Worm (Caenorhabditis elegans): Measurements from ENCODE around the gene irld-6.

The irld-6 gene

DNA sequence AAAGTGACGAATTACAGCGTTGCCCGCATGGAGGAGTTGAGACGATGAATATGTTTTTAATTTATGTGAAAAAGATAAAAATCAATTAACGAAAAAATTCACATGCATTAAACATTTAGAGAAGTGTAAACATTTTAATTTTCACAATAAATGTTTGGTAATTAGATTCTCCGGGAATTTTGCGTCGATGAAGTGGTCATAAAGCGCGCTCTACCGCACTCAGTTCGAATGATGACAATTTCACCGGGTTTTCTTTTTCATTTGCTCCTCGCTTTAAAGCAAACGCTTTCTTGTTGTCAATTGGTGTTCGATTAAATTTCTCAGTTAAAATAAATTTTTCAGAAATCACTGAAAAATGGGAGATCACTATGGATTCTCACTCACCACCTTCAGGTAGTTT lies 13.4 kb upstream of the irld-6 start, which contains the start of the genes D1054.1 and pas-2:
D1054.1 (minus strand) TSS at position 192 of the 400 bp plus-strand sequence.
pas-2 (plus strand) TSS at position 343 of the 400 bp plus-strand sequence.
- TF ChIP-seq W03F9.2 (tag; optimal IDR thresholded peaks at IDR 0.05) (peak; percentile 48), him-1 (tag; optimal IDR thresholded peaks at IDR 0.05) (no peak)

DNA sequence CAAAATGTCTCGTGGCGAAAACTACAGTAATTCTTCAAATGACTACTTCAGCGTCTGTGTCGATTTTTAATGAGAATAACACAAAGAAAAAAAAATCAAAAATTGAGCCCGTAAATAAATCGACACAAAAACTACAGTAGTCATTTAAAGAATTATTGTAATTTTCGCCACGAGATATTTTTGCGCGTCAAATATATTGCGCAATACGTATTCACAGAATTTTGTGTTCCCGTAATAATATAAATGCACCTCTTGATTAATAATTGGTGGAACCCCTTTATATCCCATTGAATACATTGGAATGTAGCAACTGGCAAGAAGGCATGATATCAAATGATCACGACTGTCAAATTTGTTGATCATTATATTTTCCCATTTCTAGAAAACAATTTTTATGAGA lies 12.3 kb upstream of the irld-6 start:
- no peak for TF ChIP-seq dao-5 (tag; optimal IDR thresholded peaks at IDR 0.05)
- TF ChIP-seq W03F9.2 (tag; optimal IDR thresholded peaks at IDR 0.05) = no peak
- TF ChIP-seq him-1 (tag; optimal IDR thresholded peaks at IDR 0.05) = no peak

DNA sequence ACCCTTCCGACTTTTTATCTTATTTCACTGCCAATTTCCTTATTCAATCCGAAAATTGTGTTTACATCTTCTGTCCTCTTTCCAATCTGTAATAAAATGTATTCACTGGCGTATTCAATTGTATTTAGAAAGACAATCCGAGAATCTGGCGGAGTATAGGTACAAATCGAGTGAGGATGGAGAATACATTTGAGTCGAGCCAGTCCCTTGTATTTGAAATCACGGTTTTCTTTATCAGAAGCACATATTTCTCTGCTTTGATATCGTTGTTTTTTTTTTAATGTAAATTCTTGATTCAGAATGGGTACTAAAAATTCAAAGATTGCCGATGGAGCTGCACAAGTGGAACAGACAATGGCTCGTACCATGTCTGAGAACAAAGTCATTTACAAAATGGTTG lies 7.5 kb upstream of the irld-6 start, which contains the start of gene ocr-1:
ocr-1 (plus strand) TSS at position 301 of the 400 bp plus-strand sequence.
- TF ChIP-seq him-1 (tag; optimal IDR thresholded peaks at IDR 0.05) (no peak), W03F9.2 (tag; optimal IDR thresholded peaks at IDR 0.05) (no peak), dao-5 (tag; optimal IDR thresholded peaks at IDR 0.05) (no peak)

DNA sequence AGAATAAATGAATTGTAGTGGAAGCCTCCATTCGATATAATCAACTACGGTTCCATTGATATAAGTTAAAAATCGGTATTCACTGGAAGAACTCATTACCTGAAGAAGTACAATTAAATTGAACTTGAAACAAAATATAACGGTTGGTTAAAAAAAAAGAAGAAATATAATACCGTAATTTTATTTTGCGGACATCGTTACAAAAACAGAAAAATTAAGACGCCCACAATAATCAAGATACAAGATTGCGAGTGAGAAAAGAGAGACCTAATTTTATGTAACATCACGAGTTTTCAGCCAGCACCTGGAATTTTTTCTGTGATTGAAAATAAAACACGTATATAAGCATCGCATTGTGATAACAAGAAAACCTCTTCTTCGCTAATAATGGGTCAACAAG lies 6.1 kb upstream of the irld-6 start, which contains the start of gene sre-6:
sre-6 (minus strand) TSS at position 101 of the 400 bp plus-strand sequence.
- no peak for TF ChIP-seq W03F9.2 (tag; optimal IDR thresholded peaks at IDR 0.05)
- no peak for TF ChIP-seq dao-5 (tag; optimal IDR thresholded peaks at IDR 0.05)
- no peak for TF ChIP-seq him-1 (tag; optimal IDR thresholded peaks at IDR 0.05)

DNA sequence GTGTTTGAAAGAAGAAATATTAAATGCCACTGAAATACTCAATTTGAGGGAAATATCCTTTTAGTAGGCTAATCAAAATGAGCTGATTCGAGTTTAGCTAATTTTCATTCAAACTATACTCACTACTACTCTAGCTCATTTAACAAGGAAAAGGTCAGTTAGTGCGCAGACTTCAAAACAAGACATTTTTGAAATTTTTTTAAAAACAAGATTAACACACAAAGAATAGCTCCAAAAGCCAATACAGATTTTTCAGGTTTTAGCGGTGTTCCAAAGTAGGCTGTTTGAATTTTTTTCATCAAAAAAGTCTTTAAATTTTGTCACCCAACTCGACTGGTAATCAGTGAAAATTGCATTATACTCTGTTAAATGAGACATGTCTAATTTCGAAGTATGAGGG lies 4.2 kb upstream of the irld-6 start:
- TF ChIP-seq W03F9.2 (tag; optimal IDR thresholded peaks at IDR 0.05) (no peak), him-1 (tag; optimal IDR thresholded peaks at IDR 0.05) (no peak), dao-5 (tag; optimal IDR thresholded peaks at IDR 0.05) (no peak)

DNA sequence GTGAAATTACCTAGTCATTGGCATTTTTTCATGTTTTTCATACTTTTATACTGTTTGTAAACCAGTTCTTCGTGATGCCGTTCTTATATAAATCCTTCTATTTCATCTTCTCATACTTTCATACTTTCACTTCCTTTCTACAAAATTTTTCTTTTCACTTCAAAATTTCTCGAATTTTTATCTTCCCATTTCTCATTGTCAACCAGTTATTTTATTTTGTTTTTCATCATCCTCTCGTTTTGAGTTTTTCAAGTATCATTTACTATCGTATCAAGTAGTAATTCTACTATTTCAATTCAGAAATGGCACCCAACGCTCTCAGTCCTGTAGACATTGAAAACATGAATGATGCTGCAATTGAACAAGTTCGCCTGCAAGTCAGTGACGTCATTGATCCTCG lies 2.1 kb upstream of the irld-6 start, which contains the start of gene F28H7.8:
F28H7.8 (plus strand) TSS at position 301 of the 400 bp plus-strand sequence.
- no peak for TF ChIP-seq him-1 (tag; optimal IDR thresholded peaks at IDR 0.05)
- TF ChIP-seq W03F9.2 (tag; optimal IDR thresholded peaks at IDR 0.05) = no peak

DNA sequence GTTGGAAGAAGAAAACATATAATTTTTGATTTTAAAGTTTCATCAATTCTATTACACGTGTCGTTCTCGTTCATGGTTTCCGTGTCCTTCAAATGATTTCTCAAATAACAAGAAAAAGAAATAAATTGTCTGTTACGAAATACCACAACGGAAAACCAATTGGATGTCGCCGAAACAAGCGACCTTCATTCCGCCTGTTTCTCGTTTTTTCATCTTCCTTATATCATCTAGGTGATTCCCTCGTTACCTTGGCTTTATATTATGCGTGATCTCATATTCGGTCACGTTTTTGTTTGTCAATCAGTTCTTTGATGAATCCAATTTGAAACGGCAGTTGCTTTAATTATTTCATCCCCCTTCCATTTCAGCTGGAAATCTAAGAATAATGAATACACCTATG lies 530 bp upstream of the irld-6 start:
- TF ChIP-seq him-1 (tag; optimal IDR thresholded peaks at IDR 0.05) (no peak), dao-5 (tag; optimal IDR thresholded peaks at IDR 0.05) (no peak), W03F9.2 (tag; optimal IDR thresholded peaks at IDR 0.05) (no peak)

DNA sequence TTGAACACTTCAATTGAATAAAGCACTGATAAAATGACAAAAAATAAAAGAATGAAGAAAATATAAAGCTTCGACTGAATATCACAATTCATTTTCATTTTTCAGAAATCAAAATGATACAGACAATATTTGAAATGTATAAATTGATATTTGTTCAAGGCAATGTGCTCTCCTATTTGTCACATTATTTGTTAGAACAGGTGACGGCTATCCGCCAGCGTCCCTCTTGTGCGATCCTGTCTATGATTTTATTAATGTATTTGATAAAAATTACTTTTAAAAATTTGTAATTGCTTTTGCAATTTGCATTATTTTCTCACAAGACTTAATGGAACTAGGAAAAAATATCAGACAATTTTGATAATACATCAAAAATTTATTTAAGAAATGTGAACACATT lies 2.5 kb downstream of the irld-6 start, which contains the start of gene F28H7.7:
F28H7.7 (minus strand) TSS at position 101 of the 400 bp plus-strand sequence.
- no peak for TF ChIP-seq W03F9.2 (tag; optimal IDR thresholded peaks at IDR 0.05)
- no peak for TF ChIP-seq dao-5 (tag; optimal IDR thresholded peaks at IDR 0.05)
- TF ChIP-seq him-1 (tag; optimal IDR thresholded peaks at IDR 0.05) = no peak

DNA sequence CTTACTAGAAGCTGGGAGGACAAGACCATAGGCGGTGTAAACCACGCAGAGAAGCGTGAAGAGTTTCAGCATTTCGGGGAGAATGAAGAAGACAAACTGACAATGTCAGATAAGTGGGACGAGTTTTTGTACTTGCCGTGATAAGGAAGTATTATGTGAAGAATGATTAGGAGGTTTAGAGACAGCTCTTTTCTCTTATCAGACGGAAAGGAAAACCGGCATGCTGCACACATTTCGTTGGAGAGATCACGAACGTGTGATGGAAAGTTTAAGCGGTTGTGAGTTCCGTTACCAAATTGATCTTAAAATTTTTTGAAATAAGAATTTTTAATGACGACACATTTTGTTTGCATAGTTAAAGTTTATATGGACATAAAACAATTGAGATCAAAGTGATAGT lies 6.0 kb downstream of the irld-6 start, which contains the start of gene F28H7.3:
F28H7.3 (minus strand) TSS at position 159 of the 400 bp plus-strand sequence.
- TF ChIP-seq dao-5 (tag; optimal IDR thresholded peaks at IDR 0.05) (no peak), him-1 (tag; optimal IDR thresholded peaks at IDR 0.05) (no peak), W03F9.2 (tag; optimal IDR thresholded peaks at IDR 0.05) (no peak)

DNA sequence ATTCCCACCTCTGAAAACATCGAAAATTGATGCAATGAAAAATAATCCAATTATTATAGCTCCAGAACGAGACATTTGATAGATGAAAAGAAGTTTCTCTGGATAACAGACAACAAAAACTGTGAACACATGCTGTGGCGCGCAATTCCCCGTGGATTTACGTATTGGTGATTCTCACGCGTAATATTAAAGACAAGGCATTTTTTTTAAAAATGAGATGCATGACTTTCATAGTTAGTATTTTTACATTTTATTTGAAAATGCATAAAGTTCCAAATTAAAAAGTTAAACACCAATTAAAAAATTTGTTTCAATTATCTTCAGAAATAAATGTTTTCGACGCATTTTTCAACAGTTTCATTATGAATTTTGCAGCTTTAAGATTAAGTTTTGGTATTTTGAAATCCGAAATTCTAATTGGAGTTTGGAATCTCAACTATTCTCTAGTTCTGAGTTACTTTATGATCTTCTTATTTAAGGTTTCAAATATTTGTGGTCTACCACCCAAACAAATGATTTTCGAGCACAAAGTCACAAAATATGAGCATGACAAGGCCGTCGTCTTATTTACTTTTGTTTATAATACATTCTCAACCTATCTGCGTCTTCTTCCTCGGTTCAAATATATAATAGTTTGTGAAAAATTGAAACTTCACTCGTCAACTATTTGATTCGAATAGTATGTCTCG lies 9.2 kb downstream of the irld-6 start, which contains the start of the genes selt-1.2 and F28H7.2:
selt-1.2 (minus strand) TSS at position 101 of the 689 bp plus-strand sequence.
F28H7.2 (plus strand) TSS at position 639 of the 689 bp plus-strand sequence.
- TF ChIP-seq him-1 (tag; optimal IDR thresholded peaks at IDR 0.05) (no peak), dao-5 (tag; optimal IDR thresholded peaks at IDR 0.05) (no peak), W03F9.2 (tag; optimal IDR thresholded peaks at IDR 0.05) (no peak)

DNA sequence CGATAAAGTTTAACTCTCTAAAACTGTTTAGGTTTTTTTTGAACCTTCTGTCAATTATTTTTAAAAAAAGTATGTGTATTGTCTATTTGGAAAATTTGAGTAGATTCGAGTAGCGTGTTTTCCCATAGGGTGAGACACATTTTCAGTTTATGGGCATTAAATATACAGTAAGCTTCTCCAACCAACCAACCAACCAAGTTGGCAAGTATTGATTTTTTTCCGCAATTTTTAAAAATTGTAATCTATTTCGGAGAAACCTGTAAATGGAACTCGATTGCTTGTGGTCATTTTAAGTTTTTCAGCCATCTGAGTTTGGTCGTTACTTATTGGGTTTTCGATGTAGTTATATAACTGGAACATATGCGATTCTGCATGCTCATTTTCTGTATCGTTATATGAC lies 11.6 kb downstream of the irld-6 start, which contains the start of gene srj-21:
srj-21 (plus strand) TSS at position 301 of the 400 bp plus-strand sequence.
- TF ChIP-seq him-1 (tag; optimal IDR thresholded peaks at IDR 0.05) (no peak), dao-5 (tag; optimal IDR thresholded peaks at IDR 0.05) (no peak), W03F9.2 (tag; optimal IDR thresholded peaks at IDR 0.05) (no peak)

DNA sequence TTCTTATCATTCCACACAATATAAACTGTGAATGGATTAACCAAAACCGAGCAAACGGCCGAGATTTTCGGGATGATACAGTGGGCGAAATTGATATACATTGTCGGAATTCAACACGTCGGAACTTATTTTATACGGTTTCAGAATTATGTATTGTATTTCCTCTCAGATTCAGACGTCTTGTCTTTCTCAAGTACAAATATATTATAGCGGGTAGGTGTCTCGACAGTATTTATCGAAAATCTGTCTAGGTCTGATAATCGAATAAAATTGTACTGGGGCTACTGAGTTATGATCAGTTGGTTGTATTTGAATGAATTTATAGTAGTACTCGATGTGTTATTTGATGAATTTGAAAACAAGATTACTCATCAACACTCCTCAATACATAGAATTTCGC lies 12.9 kb downstream of the irld-6 start, which contains the start of gene srj-22:
srj-22 (minus strand) TSS at position 101 of the 400 bp plus-strand sequence.
- TF ChIP-seq W03F9.2 (tag; optimal IDR thresholded peaks at IDR 0.05) (no peak), him-1 (tag; optimal IDR thresholded peaks at IDR 0.05) (no peak), dao-5 (tag; optimal IDR thresholded peaks at IDR 0.05) (no peak)

DNA sequence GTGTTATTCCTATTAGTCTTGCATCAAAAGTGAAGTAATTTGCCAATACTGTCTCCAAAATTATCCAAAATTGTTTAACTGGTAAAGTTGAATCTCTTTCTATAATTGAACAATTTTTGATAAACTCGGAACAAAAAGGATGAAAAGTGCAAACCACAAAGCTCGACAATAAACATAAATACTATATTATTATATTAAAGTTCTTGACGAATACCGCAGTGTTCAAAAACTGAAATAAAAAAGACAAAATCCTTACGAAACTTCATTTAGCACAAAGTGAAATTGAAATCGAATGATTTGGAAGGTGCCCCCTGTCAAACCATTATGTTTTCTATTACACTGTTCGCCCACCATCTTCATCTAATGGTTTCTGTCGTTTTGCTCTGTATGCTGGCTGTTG lies 15.2 kb downstream of the irld-6 start, which contains the start of gene ZC302.3:
ZC302.3 (minus strand) TSS at position 101 of the 400 bp plus-strand sequence.
- TF ChIP-seq him-1 (tag; optimal IDR thresholded peaks at IDR 0.05) (no peak), dao-5 (tag; optimal IDR thresholded peaks at IDR 0.05) (no peak), W03F9.2 (tag; optimal IDR thresholded peaks at IDR 0.05) (no peak)

DNA sequence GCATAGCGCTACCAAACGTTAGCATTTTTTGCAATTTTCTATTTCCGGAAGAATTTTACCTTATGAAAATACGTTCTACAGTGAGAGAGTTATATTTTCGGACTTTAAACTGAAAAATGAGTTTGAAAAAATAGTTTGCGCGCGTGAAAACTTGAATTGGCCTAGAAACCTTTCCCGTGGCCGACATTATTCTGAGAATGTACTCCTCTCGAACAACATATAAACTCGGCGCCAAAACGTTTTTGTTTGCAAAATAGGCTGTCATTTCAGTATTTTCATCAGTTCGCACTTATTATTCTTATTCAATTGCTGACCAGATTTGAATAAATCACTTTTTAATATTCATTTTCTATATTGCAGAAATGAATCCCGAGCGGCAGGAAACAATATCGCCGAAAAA lies 19.8 kb downstream of the irld-6 start, which contains the start of the genes mre-11 and wdr-5.3:
mre-11 (minus strand) TSS at position 113 of the 400 bp plus-strand sequence.
wdr-5.3 (plus strand) TSS at position 361 of the 400 bp plus-strand sequence.
- TF ChIP-seq W03F9.2 (tag; optimal IDR thresholded peaks at IDR 0.05) = peak; percentile 86
- peak; percentile 22 for TF ChIP-seq him-1 (tag; optimal IDR thresholded peaks at IDR 0.05)
- TF ChIP-seq dao-5 (tag; optimal IDR thresholded peaks at IDR 0.05) = no peak
